Fruit fly (Drosophila melanogaster) whole organism, prepupa: ENCODE measurements around the gene Sfp24Bb.

Source experiments
- CG11762 ChIP-seq: fragments of 200-800 bp; sonication (Bioruptor generic); optimal IDR thresholded peaks from 3 replicates; lab custom pipeline; 2016; ENCODE audit warnings: missing biosample characterization, missing genetic modification characterization; ENCODE audit not compliant: insufficient read depth
- CG3919 ChIP-seq: fragments of 200-800 bp; sonication (Bioruptor generic); optimal IDR thresholded peaks from 3 replicates; lab custom pipeline; 2016; ENCODE audit warnings: missing biosample characterization, missing genetic modification characterization
- CG6792 ChIP-seq: fragments of 200-800 bp; sonication (Bioruptor generic); optimal IDR thresholded peaks from 3 replicates; lab custom pipeline; 2016; ENCODE audit warnings: missing biosample characterization, missing genetic modification characterization
- CG8119 ChIP-seq: fragments of 200-800 bp; sonication (Bioruptor generic); IDR thresholded peaks from 3 replicates; pipeline ENCODE4 v1.3.6; 2022; ENCODE audit warnings: missing biosample characterization, missing genetic modification characterization
- Lpt ChIP-seq: fragments of 200-800 bp; sonication (Bioruptor generic); optimal IDR thresholded peaks from 3 replicates; lab custom pipeline; 2016; ENCODE audit warnings: missing biosample characterization, missing genetic modification characterization
- Smox ChIP-seq: fragments of 200-800 bp; sonication (Bioruptor generic); optimal IDR thresholded peaks from 3 replicates; lab custom pipeline; 2016; ENCODE audit warnings: missing biosample characterization, missing genetic modification characterization
- Sox102F ChIP-seq: fragments of 200-800 bp; sonication (Bioruptor generic); optimal IDR thresholded peaks from 2 replicates; lab custom pipeline; 2016; ENCODE audit warnings: missing biosample characterization, mild to moderate bottlenecking, missing genetic modification characterization
- fkh ChIP-seq: fragments of 200-800 bp; sonication (Bioruptor generic); optimal IDR thresholded peaks from 3 replicates; lab custom pipeline; 2017; ENCODE audit warnings: missing biosample characterization, mild to moderate bottlenecking, missing genetic modification characterization, moderate library complexity
- pdm3 ChIP-seq: fragments of 200-800 bp; sonication (Bioruptor generic); optimal IDR thresholded peaks from 3 replicates; lab custom pipeline; 2016; ENCODE audit warnings: missing biosample characterization, missing genetic modification characterization

- TF ChIP-seq Lpt (GFP tag; lab: Kevin White, UChicago) (no peak), CG6792 (GFP tag; lab: Kevin White, UChicago) (no peak), pdm3 (GFP tag; lab: Kevin White, UChicago) (no peak), fkh (GFP tag; lab: Kevin White, UChicago) (no peak), Smox (GFP tag; lab: Kevin White, UChicago) (no peak), Sox102F (no peak), CG3919 (GFP tag; lab: Kevin White, UChicago) (no peak), CG8119 (GFP tag; lab: Robert Waterston, UW) (no peak), CG11762 (GFP tag; lab: Kevin White, UChicago) (no peak)
Measured at dm6 chr2L:3700990-3701389, 31.4 kb upstream of the Sfp24Bb start, which contains the start of gene CG42467.
